Worm (Caenorhabditis elegans) whole organism, mixed stage, embryonic: ENCODE data around the gene H41C03.2.
"Not testable (repeated sequence)": the region's sequence is repeated elsewhere in the genome, so short reads cannot be mapped to it uniquely, and the experiment has no call there.

Experiments used
- M03D4.4 ChIP-seq: sonication (generic microtip); optimal IDR thresholded peaks from 2 replicates; lab custom pipeline; 2017; ENCODE audit warnings: mild to moderate bottlenecking, missing genetic modification characterization, missing compliant biosample characterization
- bed-3 ChIP-seq: fragments of 200-800 bp; sonication (Bioruptor generic); optimal IDR thresholded peaks from 3 replicates; lab custom pipeline; 2018; ENCODE audit warnings: mild to moderate bottlenecking, missing genetic modification characterization, moderate library complexity, missing compliant biosample characterization
- blmp-1 ChIP-seq: fragments of 150-350 bp; optimal IDR thresholded peaks from 2 replicates; lab custom pipeline; 2014; ENCODE audit warnings: missing biosample characterization, missing genetic modification characterization
- ceh-43 ChIP-seq: fragments of 200-800 bp; sonication (Bioruptor generic); optimal IDR thresholded peaks from 2 replicates; lab custom pipeline; 2018; ENCODE audit warnings: mild to moderate bottlenecking, missing genetic modification characterization, moderate library complexity, missing compliant biosample characterization
- ces-1 ChIP-seq: fragments of 150-350 bp; optimal IDR thresholded peaks from 2 replicates; lab custom pipeline; 2014; ENCODE audit warnings: missing biosample characterization, missing genetic modification reagents, missing genetic modification characterization
- cnd-1 ChIP-seq: fragments of 200-800 bp; sonication (Bioruptor generic); optimal IDR thresholded peaks from 2 replicates; lab custom pipeline; 2018; ENCODE audit warnings: mild to moderate bottlenecking, missing genetic modification characterization, missing compliant biosample characterization
- drap-1 ChIP-seq: fragments of 200-800 bp; sonication (Bioruptor generic); optimal IDR thresholded peaks from 3 replicates; lab custom pipeline; 2018; ENCODE audit warnings: mild to moderate bottlenecking, missing genetic modification characterization, missing compliant biosample characterization
- elt-1 ChIP-seq: sonication (generic microtip); optimal IDR thresholded peaks from 2 replicates; lab custom pipeline; 2017; ENCODE audit warnings: missing genetic modification characterization, mild to moderate bottlenecking, missing compliant biosample characterization, antibody characterized with exemption, moderate library complexity, borderline replicate concordance; ENCODE audit not compliant: insufficient read depth
- elt-3 ChIP-seq: fragments of 150-350 bp; optimal IDR thresholded peaks from 2 replicates; lab custom pipeline; 2014; ENCODE audit warnings: missing biosample characterization, missing genetic modification characterization
- flh-1 ChIP-seq: fragments of 200-800 bp; sonication (Bioruptor generic); optimal IDR thresholded peaks from 2 replicates; lab custom pipeline; 2018; ENCODE audit warnings: mild to moderate bottlenecking, missing genetic modification characterization, moderate library complexity, missing compliant biosample characterization
- hlh-1 ChIP-seq: fragments of 150-350 bp; optimal IDR thresholded peaks from 2 replicates; lab custom pipeline; 2014; ENCODE audit warnings: missing biosample characterization, missing genetic modification reagents, missing genetic modification characterization
- lin-13 ChIP-seq: fragments of 150-350 bp; optimal IDR thresholded peaks from 2 replicates; lab custom pipeline; 2014; ENCODE audit warnings: missing biosample characterization, missing genetic modification characterization
- lsy-2 ChIP-seq: fragments of 150-350 bp; optimal IDR thresholded peaks from 2 replicates; lab custom pipeline; 2014; ENCODE audit warnings: missing biosample characterization, missing genetic modification characterization
- mab-5 ChIP-seq: fragments of 150-350 bp; optimal IDR thresholded peaks from 2 replicates; lab custom pipeline; 2014; ENCODE audit warnings: missing biosample characterization, missing genetic modification characterization
- mls-2 ChIP-seq: sonication (generic microtip); optimal IDR thresholded peaks from 2 replicates; lab custom pipeline; 2016; ENCODE audit warnings: mild to moderate bottlenecking, missing genetic modification characterization, moderate library complexity, missing compliant biosample characterization
- nhr-12 ChIP-seq: fragments of 150-350 bp; optimal IDR thresholded peaks from 2 replicates; lab custom pipeline; 2014; ENCODE audit warnings: missing biosample characterization, missing genetic modification characterization
- nhr-2 ChIP-seq: fragments of 150-350 bp; optimal IDR thresholded peaks from 2 replicates; lab custom pipeline; 2014; ENCODE audit warnings: missing biosample characterization, missing genetic modification characterization
- nhr-237 ChIP-seq: fragments of 150-350 bp; optimal IDR thresholded peaks from 2 replicates; lab custom pipeline; 2014; ENCODE audit warnings: missing biosample characterization, missing genetic modification characterization
- nhr-76 ChIP-seq: sonication (generic microtip); optimal IDR thresholded peaks from 2 replicates; lab custom pipeline; 2017; ENCODE audit warnings: missing biosample characterization, missing genetic modification characterization
- sem-2 ChIP-seq: fragments of 200-800 bp; sonication (Bioruptor generic); optimal IDR thresholded peaks from 2 replicates; lab custom pipeline; 2018; ENCODE audit warnings: mild to moderate bottlenecking, missing genetic modification characterization, missing compliant biosample characterization
- snpc-4 ChIP-seq: fragments of 150-350 bp; optimal IDR thresholded peaks from 2 replicates; lab custom pipeline; 2014; ENCODE audit warnings: missing biosample characterization, missing genetic modification characterization
- tbx-8 ChIP-seq: fragments of 200-800 bp; sonication (Bioruptor generic); optimal IDR thresholded peaks from 2 replicates; lab custom pipeline; 2018; ENCODE audit warnings: mild to moderate bottlenecking, missing genetic modification characterization, moderate library complexity, missing compliant biosample characterization
- unc-120 ChIP-seq: sonication (generic microtip); optimal IDR thresholded peaks from 2 replicates; lab custom pipeline; 2017; ENCODE audit warnings: missing genetic modification characterization, missing compliant biosample characterization; ENCODE audit not compliant: poor library complexity, severe bottlenecking
- unc-39 ChIP-seq: fragments of 150-350 bp; optimal IDR thresholded peaks from 2 replicates; lab custom pipeline; 2014; ENCODE audit warnings: missing biosample characterization, missing genetic modification characterization
- unc-62 ChIP-seq: fragments of 150-350 bp; optimal IDR thresholded peaks from 2 replicates; lab custom pipeline; 2014; ENCODE audit warnings: missing biosample characterization, missing genetic modification reagents, missing genetic modification characterization
- zip-8 ChIP-seq: fragments of 150-350 bp; optimal IDR thresholded peaks from 2 replicates; lab custom pipeline; 2014; ENCODE audit warnings: missing biosample characterization, missing genetic modification characterization
- ztf-11 ChIP-seq: fragments of 150-350 bp; optimal IDR thresholded peaks from 2 replicates; lab custom pipeline; 2014; ENCODE audit warnings: missing biosample characterization, missing genetic modification characterization

The H41C03.2 gene

ce11 chrII:5820282-5820762 lies 31.6 kb downstream of the H41C03.2 start, which contains the start of gene ehs-1:
TSS of gene ehs-1 (plus strand) at chrII:5820712.
- TF ChIP-seq unc-62 (GFP tag; lab: Kevin White, UChicago), result peak; percentile 5
- no peak for TF ChIP-seq nhr-12 (tag; lab: Kevin White, UChicago)
- TF ChIP-seq ces-1, result peak; percentile 8

ce11 chrII:5819655-5820054 lies 32.3 kb downstream of the H41C03.2 start:
- TF ChIP-seq nhr-12 (tag; lab: Kevin White, UChicago), result no peak
- TF ChIP-seq tbx-8 (GFP tag; lab: Kevin White, UChicago), result no peak
- TF ChIP-seq ces-1, result no peak
- no peak for TF ChIP-seq M03D4.4 (tag; lab: Kevin White, UChicago)
- no peak for TF ChIP-seq nhr-2 (tag; lab: Kevin White, UChicago)
- no peak for TF ChIP-seq snpc-4 (tag; lab: Kevin White, UChicago)
- no peak for TF ChIP-seq nhr-237
- TF ChIP-seq unc-62 (GFP tag; lab: Kevin White, UChicago), result no peak
- TF ChIP-seq unc-120 (tag; lab: Kevin White, UChicago), result no peak
- TF ChIP-seq elt-3, result no peak
- TF ChIP-seq nhr-76 (tag; lab: Kevin White, UChicago), result no peak
- no peak for TF ChIP-seq bed-3 (GFP tag; lab: Kevin White, UChicago)
- TF ChIP-seq ceh-43 (GFP tag; lab: Kevin White, UChicago), result no peak
- no peak for TF ChIP-seq mls-2 (tag; lab: Kevin White, UChicago)
- no peak for TF ChIP-seq cnd-1
- no peak for TF ChIP-seq zip-8 (tag; lab: Kevin White, UChicago)
- no peak for TF ChIP-seq blmp-1
- TF ChIP-seq sem-2 (GFP tag; lab: Kevin White, UChicago), result no peak
- TF ChIP-seq mab-5 (tag; lab: Kevin White, UChicago), result no peak

- TF ChIP-seq flh-1 (no peak), lin-13 (tag; lab: Kevin White, UChicago) (no peak), drap-1 (GFP tag; lab: Kevin White, UChicago) (no peak), ztf-11 (tag; lab: Kevin White, UChicago) (no peak), ceh-43 (GFP tag; lab: Kevin White, UChicago) (no peak)
These were observed 33.6 kb downstream of the H41C03.2 start, which contains the start of gene ZK1248.4 for ce11 chrII:5818298-5818697. TSS of gene ZK1248.4 (plus strand) at chrII:5818598.

DNA sequence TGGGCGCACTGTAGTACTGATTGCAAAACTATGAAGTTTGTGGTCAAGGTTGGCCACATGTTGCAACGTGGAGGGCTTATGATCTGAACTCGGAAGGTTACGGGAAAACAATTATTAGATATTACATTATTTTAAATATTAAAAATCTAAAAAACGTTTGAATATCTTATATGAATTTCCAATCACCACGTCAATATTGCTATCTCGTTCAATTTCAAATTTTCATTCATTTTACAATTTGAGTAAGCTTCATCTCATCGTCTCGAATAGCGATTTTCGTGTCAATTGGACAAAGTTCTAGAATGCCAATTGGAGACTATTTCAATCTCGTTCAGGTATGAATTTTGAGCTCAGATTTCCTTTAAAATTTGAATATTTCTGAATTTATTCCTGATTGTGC lies 35.6 kb downstream of the H41C03.2 start, which contains the start of gene ZK1248.20:
TSS of gene ZK1248.20 (plus strand) at position 301 of the 400 bp plus-strand sequence.
- TF ChIP-seq cnd-1 (no peak), nhr-2 (tag; lab: Kevin White, UChicago) (no peak), unc-120 (tag; lab: Kevin White, UChicago) (no peak), mls-2 (tag; lab: Kevin White, UChicago) (no peak)

DNA sequence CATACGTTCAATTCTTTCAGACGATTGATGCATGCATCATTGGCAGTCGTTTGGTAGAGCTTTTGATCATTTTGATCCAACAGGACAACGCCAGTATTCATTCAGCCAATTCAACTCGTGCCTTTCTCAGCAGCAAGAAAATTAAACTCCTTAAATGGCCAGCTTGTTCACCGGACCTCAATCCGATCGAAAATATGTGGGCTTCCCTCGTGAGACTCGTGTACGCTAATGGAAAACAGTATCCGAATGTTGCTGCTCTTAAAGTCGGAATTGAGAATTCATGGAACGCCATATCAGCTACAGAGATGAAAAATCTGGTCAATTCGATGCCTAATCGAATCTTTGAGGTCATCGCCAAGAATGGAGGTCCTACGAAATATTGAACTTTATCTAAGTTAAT lies 36.5 kb downstream of the H41C03.2 start, which contains the start of gene wago-5:
TSS of gene wago-5 (minus strand) at position 101 of the 400 bp plus-strand sequence.
- not testable (repeated sequence) for TF ChIP-seq lsy-2 (tag; lab: Kevin White, UChicago); tbx-8 (GFP tag; lab: Kevin White, UChicago); snpc-4 (tag; lab: Kevin White, UChicago)

DNA sequence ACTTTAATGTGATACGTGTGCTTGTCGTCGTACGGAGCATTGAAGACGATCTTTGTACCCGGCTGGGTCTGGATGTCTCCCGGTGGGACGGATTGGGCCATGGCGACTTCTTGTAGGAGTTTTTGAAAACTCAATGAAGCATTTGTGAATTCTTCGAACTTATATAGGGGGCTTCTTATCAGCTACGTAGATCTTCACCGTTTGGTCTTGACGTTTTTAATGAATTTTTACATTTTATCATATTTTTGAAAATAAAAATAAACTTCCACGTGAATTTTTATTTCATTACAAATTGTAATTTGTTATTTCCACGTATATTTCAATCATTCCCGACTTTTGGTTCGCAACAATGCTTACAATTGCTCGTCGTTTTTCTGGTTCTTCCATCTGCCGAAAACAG lies 41.7 kb downstream of the H41C03.2 start, which contains the start of the genes msp-64 and ZK1248.5:
TSS of gene msp-64 (minus strand) at position 101 of the 400 bp plus-strand sequence.
TSS of gene ZK1248.5 (plus strand) at position 285 of the 400 bp plus-strand sequence.
- TF ChIP-seq cnd-1 (no peak), mls-2 (tag; lab: Kevin White, UChicago) (no peak), blmp-1 (no peak), elt-1 (no peak), hlh-1 (tag; lab: Kevin White, UChicago) (no peak), mab-5 (tag; lab: Kevin White, UChicago) (no peak), unc-39 (tag; lab: Kevin White, UChicago) (no peak), drap-1 (GFP tag; lab: Kevin White, UChicago) (no peak), zip-8 (tag; lab: Kevin White, UChicago) (no peak)
